Worm (Caenorhabditis elegans): ENCODE measurements around the gene cdk-5.
"Not testable (repeated sequence)": the region's sequence is repeated elsewhere in the genome, so short reads cannot be mapped to it uniquely, and the experiment has no call there.

cdk-5 gene

DNA sequence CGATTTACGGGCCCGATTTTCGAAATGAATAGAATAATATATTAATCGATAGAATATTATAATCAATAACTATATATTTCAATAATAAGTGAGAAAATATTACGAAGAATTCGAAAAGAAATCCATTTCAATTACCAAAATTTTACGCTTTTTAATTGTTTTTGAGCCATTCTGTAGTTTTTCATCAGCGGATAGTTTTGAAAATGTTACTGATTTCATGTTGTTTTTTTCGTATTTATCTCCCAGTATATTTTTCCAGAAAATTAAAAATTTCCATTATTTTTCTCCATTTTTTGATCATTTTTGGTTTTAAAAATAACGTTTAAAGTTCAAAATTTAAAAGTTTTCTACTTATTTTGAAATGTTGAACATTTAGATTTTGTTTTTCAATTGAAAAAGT, 39.6 kb upstream of the cdk-5 start, which contains the start of gene T28A8.3:
Gene T28A8.3 (plus strand): TSS at position 301 of the 400 bp plus-strand sequence.
- TF ChIP-seq ceh-18 (tag; optimal IDR thresholded peaks at IDR 0.05) (no peak), syd-9 (tag; optimal IDR thresholded peaks at IDR 0.05) (no peak), ama-1 (optimal IDR thresholded peaks at IDR 0.05) (no peak), pag-3 (tag; optimal IDR thresholded peaks at IDR 0.05; ENCODE audit: borderline replicate concordance) (no peak), sox-4 (tag; optimal IDR thresholded peaks at IDR 0.05) (no peak), lin-11 (tag; optimal IDR thresholded peaks at IDR 0.05) (no peak), rnt-1 (tag; optimal IDR thresholded peaks at IDR 0.05) (no peak)

- TF ChIP-seq tbx-7 (tag; optimal IDR thresholded peaks at IDR 0.05) (no peak), lim-6 (tag; optimal IDR thresholded peaks at IDR 0.05) (no peak), unc-55 (GFP tag; optimal IDR thresholded peaks at IDR 0.05) (no peak), ceh-30 (tag; optimal IDR thresholded peaks at IDR 0.05) (no peak), hlh-30 (tag; optimal IDR thresholded peaks at IDR 0.05; ENCODE audit: insufficient read depth) (no peak)
These were observed 37.2 kb upstream of the cdk-5 start, which contains the start of gene T28A8.4 for ce11 chrIII:13503379-13503778. Gene T28A8.4, plus strand, starts transcription at chrIII:13503679.

- TF ChIP-seq pag-3 (tag; optimal IDR thresholded peaks at IDR 0.05; ENCODE audit: borderline replicate concordance) (no peak), sdc-2 (tag; optimal IDR thresholded peaks at IDR 0.05) (no peak)
These were observed 36.4 kb upstream of the cdk-5 start, which contains the start of gene T28A8.8 for ce11 chrIII:13502513-13502912. Gene T28A8.8, plus strand, starts transcription at chrIII:13502813.

DNA sequence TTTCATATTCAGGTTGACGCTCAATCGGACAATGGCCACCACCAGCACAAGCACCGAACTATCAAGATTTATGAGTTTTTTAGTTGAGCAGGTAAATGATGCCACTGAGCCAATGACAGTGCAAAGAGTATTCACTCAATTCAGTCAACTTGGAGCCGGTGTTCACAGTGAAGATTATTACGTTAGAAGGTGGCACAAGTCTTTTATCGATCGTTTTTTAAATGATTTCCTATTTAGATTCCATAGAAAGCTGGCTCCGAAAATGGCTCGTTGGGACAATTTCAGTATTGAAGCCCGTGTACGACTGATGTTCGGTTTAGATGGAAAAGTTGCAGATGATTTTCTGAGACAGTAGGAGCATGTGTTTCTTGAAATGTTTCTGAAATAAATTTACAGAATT, 35.5 kb upstream of the cdk-5 start, which contains the start of gene T28A8.5:
Gene T28A8.5 (plus strand): TSS at position 32 of the 400 bp plus-strand sequence.
- TF ChIP-seq lin-11 (tag; optimal IDR thresholded peaks at IDR 0.05) (no peak), nhr-11 (tag; optimal IDR thresholded peaks at IDR 0.05) (no peak), zip-5 (tag; optimal IDR thresholded peaks at IDR 0.05) (no peak), ceh-19 (GFP tag; optimal IDR thresholded peaks at IDR 0.05) (no peak), ceh-31 (tag; optimal IDR thresholded peaks at IDR 0.05) (no peak), ceh-24 (tag; optimal IDR thresholded peaks at IDR 0.05) (no peak), pqm-1 (tag; optimal IDR thresholded peaks at IDR 0.05) (no peak), ztf-16 (tag; optimal IDR thresholded peaks at IDR 0.05) (no peak), hlh-8 (tag; optimal IDR thresholded peaks at IDR 0.05) (no peak), rnt-1 (tag; optimal IDR thresholded peaks at IDR 0.05) (no peak), hlh-30 (tag; optimal IDR thresholded peaks at IDR 0.05; ENCODE audit: insufficient read depth) (no peak), hlh-6 (tag; optimal IDR thresholded peaks at IDR 0.05) (no peak), pha-4 (tag; optimal IDR thresholded peaks at IDR 0.05) (no peak), hlh-13 (GFP tag; optimal IDR thresholded peaks at IDR 0.05) (no peak), npax-4 (tag; optimal IDR thresholded peaks at IDR 0.05) (no peak), elt-4 (tag; optimal IDR thresholded peaks at IDR 0.05) (no peak), syd-9 (tag; optimal IDR thresholded peaks at IDR 0.05) (no peak), unc-42 (tag; optimal IDR thresholded peaks at IDR 0.05) (no peak), che-1 (tag; optimal IDR thresholded peaks at IDR 0.05) (no peak), ceh-9 (tag; optimal IDR thresholded peaks at IDR 0.05) (no peak)

- TF ChIP-seq pqm-1, ztf-16, hlh-15 (tag; optimal IDR thresholded peaks at IDR 0.05): not testable (repeated sequence)
These were observed 32.8 kb upstream of the cdk-5 start, which contains the start of gene T28A8.6 for ce11 chrIII:13498899-13499298. Gene T28A8.6, plus strand, starts transcription at chrIII:13499199.

- TF ChIP-seq unc-86 (tag; optimal IDR thresholded peaks at IDR 0.05) (no peak), lin-11 (tag; optimal IDR thresholded peaks at IDR 0.05) (no peak), ama-1 (optimal IDR thresholded peaks at IDR 0.05) (no peak), gmeb-2 (tag; optimal IDR thresholded peaks at IDR 0.05) (no peak), hlh-8 (tag; optimal IDR thresholded peaks at IDR 0.05) (no peak), pat-9 (tag; optimal IDR thresholded peaks at IDR 0.05) (no peak), ceh-19 (GFP tag; optimal IDR thresholded peaks at IDR 0.05) (no peak), zip-5 (tag; optimal IDR thresholded peaks at IDR 0.05) (no peak), sdc-2 (tag; optimal IDR thresholded peaks at IDR 0.05) (no peak), ceh-31 (tag; optimal IDR thresholded peaks at IDR 0.05) (no peak), ztf-16 (tag; optimal IDR thresholded peaks at IDR 0.05) (no peak), F13H6.1 (tag; optimal IDR thresholded peaks at IDR 0.05) (no peak), unc-3 (GFP tag; conservative IDR thresholded peaks at IDR 0.05) (no peak), unc-3 (tag; optimal IDR thresholded peaks at IDR 0.05) (no peak), pha-2 (tag; optimal IDR thresholded peaks at IDR 0.05) (no peak), ceh-9 (tag; optimal IDR thresholded peaks at IDR 0.05) (no peak), ets-4 (tag; optimal IDR thresholded peaks at IDR 0.05) (no peak)
These were observed 29.4 kb upstream of the cdk-5 start, which contains the start of gene T28A8.2 for ce11 chrIII:13495571-13495970. Gene T28A8.2, minus strand, starts transcription at chrIII:13495671.

All from whole organism, late embryonic.